Worm (Caenorhabditis elegans): ENCODE measurements around the gene gnrr-4.

Gene gnrr-4

DNA sequence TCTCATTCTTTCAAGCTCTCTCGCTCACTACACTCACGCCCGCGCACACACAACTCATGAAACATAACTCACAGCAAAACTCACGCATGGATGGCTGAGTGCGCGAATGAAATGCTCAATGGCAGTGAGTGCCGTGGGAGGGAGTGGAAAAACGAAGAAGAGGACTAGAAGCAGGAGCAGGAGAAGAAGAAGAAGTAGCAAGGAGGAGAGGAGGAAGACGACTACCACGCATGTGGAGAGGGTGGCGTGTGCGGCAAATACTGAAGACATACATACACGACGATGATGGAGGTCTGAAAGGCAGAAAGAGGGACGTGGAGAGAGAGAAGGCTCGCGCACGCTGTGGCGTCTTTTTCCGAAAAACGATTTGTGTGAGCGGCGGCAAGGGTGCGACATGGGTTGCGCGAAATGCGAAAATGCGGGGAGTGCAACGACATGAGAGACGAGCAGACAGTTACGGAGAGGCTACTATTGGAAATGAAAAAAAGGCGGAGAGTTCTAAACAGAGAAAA lies 14.1 kb downstream of the gnrr-4 start (continued):
- TF ChIP-seq F39B2.1 (GFP tag; IDR thresholded peaks at IDR 0.05) (no peak), madf-8 (GFP tag; conservative IDR thresholded peaks at IDR 0.05) (no peak), mel-28 (tag; optimal IDR thresholded peaks at IDR 0.05; ENCODE audit: borderline replicate concordance) (no peak), sdz-38 (tag; optimal IDR thresholded peaks at IDR 0.05) (no peak), attf-6 (GFP tag; IDR thresholded peaks at IDR 0.05) (no peak), ztf-25 (GFP tag; IDR thresholded peaks at IDR 0.05) (no peak), xnd-1 (tag; optimal IDR thresholded peaks at IDR 0.05) (no peak), mes-4 (tag; optimal IDR thresholded peaks at IDR 0.05) (no peak), B0035.1 (tag; optimal IDR thresholded peaks at IDR 0.05) (no peak), F37B4.10 (GFP tag; IDR thresholded peaks at IDR 0.05) (no peak), T26A5.8 (tag; optimal IDR thresholded peaks at IDR 0.05) (no peak), rpc-1 (optimal IDR thresholded peaks at IDR 0.05) (no peak), rpc-1 (tag; optimal IDR thresholded peaks at IDR 0.05) (no peak), die-1 (tag; optimal IDR thresholded peaks at IDR 0.05) (peak; percentile 27), nhr-27 (tag; optimal IDR thresholded peaks at IDR 0.05) (no peak), ceh-79 (tag; optimal IDR thresholded peaks at IDR 0.05) (no peak), B0261.1 (tag; optimal IDR thresholded peaks at IDR 0.05) (no peak), lir-1 (GFP tag; conservative IDR thresholded peaks at IDR 0.05) (peak; percentile 44; the same call in 1 of the 2 replicates), lin-40 (tag; optimal IDR thresholded peaks at IDR 0.05) (peak; percentile 64), snpc-4 (GFP tag; optimal IDR thresholded peaks at IDR 0.05) (no peak), snpc-4 (tag; optimal IDR thresholded peaks at IDR 0.05) (peak in 1 of 4 experiments; percentile 47), lsl-1 (GFP tag; optimal IDR thresholded peaks at IDR 0.05) (no peak), sea-2 (GFP tag; IDR thresholded peaks at IDR 0.05) (no peak), hsf-1 (GFP tag; IDR thresholded peaks at IDR 0.05) (no peak), bed-1 (GFP tag; IDR thresholded peaks at IDR 0.05) (no peak), nhr-90 (tag; optimal IDR thresholded peaks at IDR 0.05) (no peak), K12H6.12 (tag; optimal IDR thresholded peaks at IDR 0.05) (peak; percentile 76), T07F8.4 (tag; optimal IDR thresholded peaks at IDR 0.05) (no peak), him-1 (tag; optimal IDR thresholded peaks at IDR 0.05) (no peak), madf-3 (GFP tag; IDR thresholded peaks at IDR 0.05) (no peak), Y67H2A.10 (GFP tag; conservative IDR thresholded peaks at IDR 0.05) (no peak), nhr-80 (tag; optimal IDR thresholded peaks at IDR 0.05) (no peak), F55B11.4 (tag; optimal IDR thresholded peaks at IDR 0.05; ENCODE audit: borderline replicate concordance, insufficient read depth) (no peak), hlh-26 (GFP tag; conservative IDR thresholded peaks at IDR 0.05) (no peak), hlh-12 (tag; optimal IDR thresholded peaks at IDR 0.05) (no peak), pha-4 (tag; optimal IDR thresholded peaks at IDR 0.05) (no peak), Y56A3A.18 (GFP tag; IDR thresholded peaks at IDR 0.05) (no peak), K11D2.4 (GFP tag; IDR thresholded peaks at IDR 0.05) (no peak; the same call in 1 of the 2 replicates), F10E7.11 (tag; optimal IDR thresholded peaks at IDR 0.05) (no peak), athp-1 (tag; optimal IDR thresholded peaks at IDR 0.05) (no peak), snpc-3.4 (tag; optimal IDR thresholded peaks at IDR 0.05) (no peak), ama-1 (optimal IDR thresholded peaks at IDR 0.05) (no peak), ama-1 (GFP tag; optimal IDR thresholded peaks at IDR 0.05) (no peak), snpc-1.1 (tag; optimal IDR thresholded peaks at IDR 0.05; ENCODE audit: insufficient read depth) (no peak), gei-17 (GFP tag; optimal IDR thresholded peaks at IDR 0.05) (peak; percentile 13), aptf-3 (GFP tag; IDR thresholded peaks at IDR 0.05) (no peak), F52B5.7 (tag; optimal IDR thresholded peaks at IDR 0.05) (no peak), F22D6.2 (tag; optimal IDR thresholded peaks at IDR 0.05) (no peak), ets-4 (GFP tag; optimal IDR thresholded peaks at IDR 0.05) (no peak), fkh-3 (tag; optimal IDR thresholded peaks at IDR 0.05) (no peak), lin-54 (GFP tag; optimal IDR thresholded peaks at IDR 0.05) (peak; percentile 12)

Measured in whole organism, young adult.